Fruit fly (Drosophila melanogaster) whole organism, wandering third instar larva: ENCODE measurements around the gene Rrp40.

Experiments used
- Hr83 ChIP-seq: fragments of 200-300 bp; sonication (Bioruptor generic); optimal IDR thresholded peaks from 2 replicates; lab custom pipeline; 2016; ENCODE audit warnings: missing biosample characterization, mild to moderate bottlenecking, missing genetic modification characterization, moderate library complexity; ENCODE audit not compliant: poor library complexity, severe bottlenecking
- dsf ChIP-seq: sonication (Bioruptor generic); optimal IDR thresholded peaks from 2 replicates; lab custom pipeline; 2016; ENCODE audit warnings: missing biosample characterization, missing genetic modification characterization, borderline replicate concordance

DNA sequence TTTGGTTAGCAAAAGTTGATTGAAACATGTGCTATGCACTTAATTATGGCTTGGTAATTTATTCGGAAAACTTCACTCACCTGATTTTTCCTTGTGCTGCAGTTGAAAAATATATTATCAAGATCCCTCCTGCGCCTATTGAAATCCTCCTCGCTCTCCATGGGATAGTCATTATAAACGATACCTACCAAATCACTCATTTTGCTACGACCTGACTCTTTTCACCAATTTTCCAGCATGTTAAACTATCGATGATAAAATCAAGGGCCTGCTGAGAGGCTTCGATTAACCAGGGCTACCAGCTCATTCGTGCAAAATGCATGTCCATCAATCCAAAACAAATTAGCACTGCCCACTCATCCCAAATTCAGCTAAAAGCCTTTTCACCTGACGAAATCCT lies 30.3 kb downstream of the Rrp40 start, which contains the start of gene CG17650:
- TF ChIP-seq dsf (GFP tag; lab: Kevin White, UChicago): no peak
- no peak for TF ChIP-seq Hr83
